Fruit fly (Drosophila melanogaster) whole organism, embryonic: ENCODE results near the gene Hf.

ENCODE experiments used
- ATbp ChIP-seq: fragments of 200-800 bp; sonication (Bioruptor generic); optimal IDR thresholded peaks from 2 replicates; lab custom pipeline; 2017; ENCODE audit warnings: missing biosample characterization, mild to moderate bottlenecking, missing genetic modification characterization, missing genetic modification reagents
- Aef1 ChIP-seq: fragments of 200-800 bp; sonication (Bioruptor generic); IDR thresholded peaks from 3 replicates; pipeline ENCODE4 v1.3.6; 2022; ENCODE audit warnings: missing biosample characterization, missing genetic modification characterization
- Bdp1 ChIP-seq: fragments of 200-800 bp; sonication (Bioruptor generic); optimal IDR thresholded peaks from 3 replicates; lab custom pipeline; 2016; ENCODE audit warnings: missing biosample characterization, missing genetic modification characterization
- CG10321 ChIP-seq: fragments of 200-800 bp; sonication (Bioruptor generic); IDR thresholded peaks from 2 replicates; pipeline ENCODE4 v1.3.6; 2022; ENCODE audit warnings: missing biosample characterization, missing genetic modification characterization
- CG10959 ChIP-seq: fragments of 200-800 bp; sonication (Bioruptor generic); IDR thresholded peaks from 2 replicates; pipeline ENCODE4 v1.3.6; 2022; ENCODE audit warnings: missing biosample characterization, missing genetic modification characterization
- CG10979 ChIP-seq: fragments of 200-800 bp; sonication (Bioruptor generic); optimal IDR thresholded peaks from 2 replicates; lab custom pipeline; 2018; ENCODE audit warnings: missing biosample characterization, mild to moderate bottlenecking, missing genetic modification characterization, moderate library complexity
- CG15696 ChIP-seq: fragments of 200-800 bp; sonication (Bioruptor generic); optimal IDR thresholded peaks from 2 replicates; lab custom pipeline; 2019; ENCODE audit warnings: missing biosample characterization, mild to moderate bottlenecking, missing genetic modification characterization, moderate library complexity
- CG1603 ChIP-seq: fragments of 200-800 bp; sonication (Bioruptor generic); optimal IDR thresholded peaks from 2 replicates; lab custom pipeline; 2019; ENCODE audit warnings: missing biosample characterization, mild to moderate bottlenecking, missing genetic modification characterization, moderate library complexity
- CG16815 ChIP-seq: fragments of 200-800 bp; sonication (Bioruptor generic); optimal IDR thresholded peaks from 3 replicates; lab custom pipeline; 2017; ENCODE audit warnings: missing biosample characterization, mild to moderate bottlenecking, missing genetic modification characterization
- CG16863 ChIP-seq: fragments of 200-800 bp; sonication (Bioruptor generic); optimal IDR thresholded peaks from 3 replicates; lab custom pipeline; 2016; ENCODE audit warnings: missing biosample characterization, missing genetic modification characterization
- CG18476 ChIP-seq: fragments of 200-800 bp; sonication (Bioruptor generic); optimal IDR thresholded peaks from 2 replicates; lab custom pipeline; 2016; ENCODE audit warnings: missing biosample characterization, mild to moderate bottlenecking, missing genetic modification characterization
- CG31388 ChIP-seq: fragments of 200-800 bp; sonication (Bioruptor generic); optimal IDR thresholded peaks from 2 replicates; lab custom pipeline; 2016; ENCODE audit warnings: missing biosample characterization, missing genetic modification characterization
- CG31441 ChIP-seq: fragments of 200-800 bp; sonication (Bioruptor generic); IDR thresholded peaks from 2 replicates; pipeline ENCODE4 v1.3.6; 2022; ENCODE audit warnings: missing biosample characterization, missing genetic modification characterization
- CG43689 ChIP-seq: fragments of 200-800 bp; sonication (Bioruptor generic); IDR thresholded peaks from 2 replicates; pipeline ENCODE4 v1.3.6; 2022; ENCODE audit warnings: missing biosample characterization, missing genetic modification characterization
- CG4730 ChIP-seq: fragments of 200-800 bp; sonication (Bioruptor generic); IDR thresholded peaks from 2 replicates; pipeline ENCODE4 v1.3.6; 2022; ENCODE audit warnings: missing biosample characterization, missing genetic modification characterization
- CG6689 ChIP-seq: fragments of 200-800 bp; sonication (Bioruptor generic); IDR thresholded peaks from 2 replicates; pipeline ENCODE4 v1.3.6; 2022; ENCODE audit warnings: missing biosample characterization, missing genetic modification characterization
- CG7357 ChIP-seq: fragments of 200-800 bp; sonication (Bioruptor generic); IDR thresholded peaks from 3 replicates; pipeline ENCODE4 v1.3.6; 2022; ENCODE audit warnings: missing biosample characterization, missing genetic modification characterization
- CG7372 ChIP-seq: fragments of 200-800 bp; sonication (Bioruptor generic); IDR thresholded peaks from 2 replicates; pipeline ENCODE4 v1.3.6; 2022; ENCODE audit warnings: missing biosample characterization, missing genetic modification characterization
- CG7839 ChIP-seq: fragments of 200-800 bp; sonication (Bioruptor generic); optimal IDR thresholded peaks from 3 replicates; lab custom pipeline; 2018; ENCODE audit warnings: missing biosample characterization, mild to moderate bottlenecking, missing genetic modification characterization, moderate library complexity
- CHES-1-like ChIP-seq: fragments of 200-800 bp; sonication (Bioruptor generic); optimal IDR thresholded peaks from 2 replicates; lab custom pipeline; 2016; ENCODE audit warnings: missing biosample characterization, missing genetic modification characterization
- D19B ChIP-seq: fragments of 200-800 bp; sonication (Bioruptor generic); optimal IDR thresholded peaks from 2 replicates; lab custom pipeline; 2017; ENCODE audit warnings: missing biosample characterization, mild to moderate bottlenecking, missing genetic modification characterization
- Dip3 ChIP-seq: fragments of 200-800 bp; sonication (Bioruptor generic); optimal IDR thresholded peaks from 3 replicates; lab custom pipeline; 2016; ENCODE audit warnings: missing biosample characterization, missing genetic modification characterization
- Fer1 ChIP-seq: fragments of 200-800 bp; sonication (Bioruptor generic); optimal IDR thresholded peaks from 2 replicates; lab custom pipeline; 2017; ENCODE audit warnings: missing biosample characterization, mild to moderate bottlenecking, missing genetic modification characterization
- HLH54F ChIP-seq: fragments of 200-800 bp; sonication (Bioruptor generic); optimal IDR thresholded peaks from 3 replicates; lab custom pipeline; 2016; ENCODE audit warnings: missing biosample characterization, missing genetic modification characterization
- Hand ChIP-seq: fragments of 200-800 bp; sonication (Bioruptor generic); optimal IDR thresholded peaks from 2 replicates; lab custom pipeline; 2017; ENCODE audit warnings: mild to moderate bottlenecking, missing biosample characterization, missing genetic modification reagents, missing genetic modification characterization
- Jarid2 ChIP-seq: fragments of 200-800 bp; sonication (Bioruptor generic); optimal IDR thresholded peaks from 3 replicates; lab custom pipeline; 2017; ENCODE audit warnings: mild to moderate bottlenecking, missing biosample characterization, missing genetic modification reagents, missing genetic modification characterization
- Kr ChIP-seq: fragments of 200-800 bp; sonication (Bioruptor generic); optimal IDR thresholded peaks from 2 replicates; lab custom pipeline; 2017; ENCODE audit warnings: missing biosample characterization, mild to moderate bottlenecking, missing genetic modification characterization
- Taf1 ChIP-seq: fragments of 200-800 bp; sonication (Bioruptor generic); IDR thresholded peaks from 2 replicates; pipeline ENCODE4 v1.3.6; 2022; ENCODE audit warnings: missing biosample characterization, missing genetic modification characterization
- amos ChIP-seq: fragments of 200-800 bp; sonication (Bioruptor generic); IDR thresholded peaks from 2 replicates; pipeline ENCODE4 v1.3.6; 2022; ENCODE audit warnings: missing biosample characterization, missing genetic modification characterization; ENCODE audit not compliant: partially characterized antibody
- ara ChIP-seq: fragments of 200-800 bp; sonication (Bioruptor generic); IDR thresholded peaks from 2 replicates; pipeline ENCODE4 v1.3.6; 2022; ENCODE audit warnings: missing biosample characterization, missing genetic modification characterization
- ase ChIP-seq: fragments of 200-800 bp; sonication (Bioruptor generic); IDR thresholded peaks from 3 replicates; pipeline ENCODE4 v1.3.6; 2022; ENCODE audit warnings: missing biosample characterization, missing genetic modification characterization
- bowl ChIP-seq: fragments of 200-800 bp; sonication (Bioruptor generic); IDR thresholded peaks from 2 replicates; pipeline ENCODE4 v1.3.6; 2022; ENCODE audit warnings: missing biosample characterization, missing genetic modification characterization
- crol ChIP-seq: fragments of 200-800 bp; sonication (Bioruptor generic); IDR thresholded peaks from 2 replicates; pipeline ENCODE4 v1.3.6; 2022; ENCODE audit warnings: missing biosample characterization, missing genetic modification characterization
- da ChIP-seq: fragments of 200-800 bp; sonication (Bioruptor generic); optimal IDR thresholded peaks from 2 replicates; lab custom pipeline; 2016; ENCODE audit warnings: missing biosample characterization, missing genetic modification characterization
- grau ChIP-seq: fragments of 200-800 bp; optimal IDR thresholded peaks from 3 replicates; lab custom pipeline; 2019; ENCODE audit warnings: missing biosample characterization, mild to moderate bottlenecking, missing genetic modification characterization, moderate library complexity
- ham ChIP-seq: fragments of 200-800 bp; sonication (Bioruptor generic); IDR thresholded peaks from 2 replicates; pipeline ENCODE4 v1.3.6; 2022; ENCODE audit warnings: missing biosample characterization, missing genetic modification characterization
- lbe ChIP-seq: fragments of 200-800 bp; sonication (Bioruptor generic); optimal IDR thresholded peaks from 2 replicates; lab custom pipeline; 2016; ENCODE audit warnings: missing biosample characterization, mild to moderate bottlenecking, missing genetic modification characterization
- nerfin-1 ChIP-seq: fragments of 200-800 bp; sonication (Bioruptor generic); optimal IDR thresholded peaks from 3 replicates; lab custom pipeline; 2019; ENCODE audit warnings: missing biosample characterization, mild to moderate bottlenecking, missing genetic modification characterization, moderate library complexity
- otp ChIP-seq: fragments of 200-800 bp; sonication (Bioruptor generic); IDR thresholded peaks from 3 replicates; pipeline ENCODE4, ENCODE4 v1.3.6; 2022; ENCODE audit warnings: missing biosample characterization, missing genetic modification characterization
- peb ChIP-seq: fragments of 200-800 bp; sonication (Bioruptor generic); IDR thresholded peaks from 2 replicates; pipeline ENCODE4 v1.3.6; 2022; ENCODE audit warnings: missing biosample characterization, missing genetic modification characterization
- repo ChIP-seq: fragments of 200-800 bp; sonication (Bioruptor generic); optimal IDR thresholded peaks from 2 replicates; lab custom pipeline; 2016; ENCODE audit warnings: missing biosample characterization, missing genetic modification characterization
- seq ChIP-seq: fragments of 200-800 bp; sonication (Bioruptor generic); IDR thresholded peaks from 2 replicates; pipeline ENCODE4 v1.3.6; 2022; ENCODE audit warnings: missing biosample characterization, missing genetic modification characterization
- sna ChIP-seq: fragments of 200-800 bp; sonication (Bioruptor generic); IDR thresholded peaks from 2 replicates; pipeline ENCODE4 v1.3.6; 2022; ENCODE audit warnings: missing biosample characterization, missing genetic modification characterization; ENCODE audit not compliant: partially characterized antibody
- tio ChIP-seq: fragments of 200-800 bp; sonication (Bioruptor generic); optimal IDR thresholded peaks from 2 replicates; lab custom pipeline; 2017; ENCODE audit warnings: missing biosample characterization, missing genetic modification characterization, inconsistent platforms
- tna ChIP-seq: fragments of 200-800 bp; sonication (Bioruptor generic); IDR thresholded peaks from 2 replicates; pipeline ENCODE4 v1.3.6; 2022; ENCODE audit warnings: missing biosample characterization, missing genetic modification characterization; ENCODE audit not compliant: partially characterized antibody
- trem ChIP-seq: fragments of 200-800 bp; optimal IDR thresholded peaks from 3 replicates; lab custom pipeline; 2019; ENCODE audit warnings: missing biosample characterization, mild to moderate bottlenecking, missing genetic modification characterization, moderate library complexity
- vfl ChIP-seq: fragments of 200-800 bp; sonication (Bioruptor generic); optimal IDR thresholded peaks from 2 replicates; lab custom pipeline; 2016; ENCODE audit warnings: missing biosample characterization, missing genetic modification characterization
- wek ChIP-seq: fragments of 200-800 bp; sonication (Bioruptor generic); optimal IDR thresholded peaks from 3 replicates; lab custom pipeline; 2018; ENCODE audit warnings: missing biosample characterization, mild to moderate bottlenecking, missing genetic modification characterization, moderate library complexity
- zen2 ChIP-seq: fragments of 200-800 bp; sonication (Bioruptor generic); IDR thresholded peaks from 3 replicates; pipeline ENCODE4 v1.3.6; 2022; ENCODE audit warnings: missing biosample characterization, missing genetic modification characterization; ENCODE audit not compliant: partially characterized antibody
- zfh1 ChIP-seq: fragments of 200-800 bp; sonication (Bioruptor generic); IDR thresholded peaks from 3 replicates; pipeline ENCODE4 v1.3.6; 2022; ENCODE audit warnings: missing biosample characterization, missing genetic modification characterization

The Hf gene

DNA sequence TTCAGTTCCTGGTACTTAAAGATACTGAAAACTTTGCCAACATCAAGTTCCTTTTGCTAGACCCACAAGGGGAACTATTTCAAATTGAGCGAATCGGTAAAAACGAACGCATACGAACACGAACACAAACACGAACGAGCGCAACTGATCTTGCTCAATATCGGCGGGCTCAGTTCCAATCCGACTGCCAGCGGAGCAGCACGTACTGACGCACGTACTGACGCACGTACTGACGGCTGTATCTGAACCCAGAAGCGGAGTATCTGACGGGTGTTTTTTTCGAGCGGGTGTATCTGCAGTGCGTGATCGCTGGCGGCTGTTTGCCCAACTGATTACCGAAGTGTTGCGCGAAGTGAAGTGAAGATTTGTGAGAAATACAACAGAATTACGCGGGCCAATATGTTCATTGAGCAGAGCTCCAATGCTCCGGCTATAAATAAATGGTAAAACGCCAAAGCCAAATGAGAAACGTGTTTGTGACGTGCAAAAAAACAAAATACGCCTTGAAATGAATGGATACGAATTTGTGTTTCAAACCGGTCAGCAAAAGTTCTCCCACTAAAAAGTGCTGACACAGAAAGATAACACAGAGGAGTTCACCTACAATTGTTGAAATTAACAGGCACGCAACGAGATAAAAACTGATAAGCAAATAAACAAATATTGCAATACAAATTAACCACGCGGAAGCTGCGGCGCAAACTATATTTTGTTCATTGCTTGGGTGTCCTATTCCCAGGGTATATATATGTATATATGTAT lies 32.2 kb downstream of the Hf start (continued):
- TF ChIP-seq CG7357 (no peak), zfh1 (GFP tag; lab: Robert Waterston, UW) (peak; percentile 46; the same call in 2 of the 3 replicates), CG31388 (no peak), CG43689 (GFP tag; lab: Robert Waterston, UW) (no peak), grau (tag; lab: Kevin White, UChicago) (peak; percentile 40), da (no peak), Kr (GFP tag; lab: Kevin White, UChicago) (no peak), CG16863 (GFP tag; lab: Kevin White, UChicago) (no peak), trem (tag; lab: Kevin White, UChicago) (peak; percentile 14), CG10959 (GFP tag; lab: Robert Waterston, UW) (no peak; the same call in 1 of the 2 replicates), seq (GFP tag; lab: Robert Waterston, UW) (no peak), wek (GFP tag; lab: Kevin White, UChicago) (peak; percentile 41), CG10979 (tag; lab: Kevin White, UChicago) (peak; percentile 11), CG4730 (GFP tag; lab: Robert Waterston, UW) (no peak), Hand (GFP tag; lab: Kevin White, UChicago) (no peak), CG18476 (GFP tag; lab: Kevin White, UChicago) (no peak), CG15696 (no peak), Jarid2 (peak; percentile 99), CG7372 (GFP tag; lab: Robert Waterston, UW) (no peak), D19B (GFP tag; lab: Kevin White, UChicago) (no peak), lbe (GFP tag; lab: Kevin White, UChicago) (no peak), bowl (GFP tag; lab: Robert Waterston, UW) (no peak; the same call in 1 of the 2 replicates), repo (GFP tag; lab: Kevin White, UChicago) (no peak), CG1603 (peak; percentile 40), amos (GFP tag; lab: Robert Waterston, UW) (peak; percentile 64), CG10321 (GFP tag; lab: Robert Waterston, UW) (no peak), zen2 (GFP tag; lab: Robert Waterston, UW) (no peak; the same call in 2 of the 3 replicates), ara (GFP tag; lab: Robert Waterston, UW) (no peak), sna (GFP tag; lab: Robert Waterston, UW) (no peak), HLH54F (GFP tag; lab: Kevin White, UChicago) (no peak), tna (peak; percentile 55; the same call in 1 of the 2 replicates), CG6689 (GFP tag; lab: Robert Waterston, UW) (no peak), tio (GFP tag; lab: Kevin White, UChicago) (no peak), nerfin-1 (tag; lab: Kevin White, UChicago) (no peak), Taf1 (GFP tag; lab: Robert Waterston, UW) (no peak), Aef1 (GFP tag; lab: Robert Waterston, UW) (no peak), Dip3 (no peak), ATbp (GFP tag; lab: Kevin White, UChicago) (no peak), crol (GFP tag; lab: Robert Waterston, UW) (no peak), Bdp1 (GFP tag; lab: Kevin White, UChicago) (no peak), CG7839 (tag; lab: Kevin White, UChicago) (peak; percentile 3), vfl (GFP tag; lab: Kevin White, UChicago) (no peak), Fer1 (peak; percentile 52), peb (GFP tag; lab: Robert Waterston, UW) (no peak), CHES-1-like (GFP tag; lab: Kevin White, UChicago) (peak; percentile 9), CG16815 (GFP tag; lab: Kevin White, UChicago) (no peak), ham (GFP tag; lab: Robert Waterston, UW) (no peak; the same call in 1 of the 2 replicates), otp (GFP tag; lab: Robert Waterston, UW) (peak; percentile 74; the same call in 2 of the 3 replicates), CG31441 (no peak), ase (GFP tag; lab: Robert Waterston, UW) (no peak)
